Worm (Caenorhabditis elegans) whole organism, young adult: ENCODE data around the gene srpa-72.

ENCODE experiments used
- cebp-1 ChIP-seq, 2 experiments: fragments of 200-800 bp in 1 of 2; sonication (Bioruptor generic) in 1 of 2; sonication (generic microtip) in 1 of 2; IDR thresholded peaks in 1 of 2; optimal IDR thresholded peaks in 1 of 2; 2 replicates each; pipeline versions ENCODE4 v1.3.6 to Lab custom; 2017 to 2022; ENCODE audit warnings: missing compliant biosample characterization in 2 of 2, missing genetic modification characterization in 2 of 2, mild to moderate bottlenecking in 1 of 2, missing genetic modification reagents in 1 of 2, moderate library complexity in 1 of 2
- snpc-4 ChIP-seq, 5 experiments: fragments of 150-350 bp in 1 of 5; sonication (generic microtip) in 4 of 5; optimal IDR thresholded peaks; 2 replicates each; lab custom pipeline; 2014 to 2018; ENCODE audit warnings: missing genetic modification characterization in 5 of 5, missing biosample characterization in 3 of 5, antibody characterized with exemption in 2 of 5, mild to moderate bottlenecking in 2 of 5, missing compliant biosample characterization in 2 of 5, missing genotype in 2 of 5, moderate library complexity in 2 of 5, missing genetic modification reagents in 1 of 5
- unc-62 ChIP-seq: fragments of 150-350 bp; optimal IDR thresholded peaks from 2 replicates; lab custom pipeline; 2014; ENCODE audit warnings: missing biosample characterization, missing genetic modification reagents, missing genetic modification characterization

DNA sequence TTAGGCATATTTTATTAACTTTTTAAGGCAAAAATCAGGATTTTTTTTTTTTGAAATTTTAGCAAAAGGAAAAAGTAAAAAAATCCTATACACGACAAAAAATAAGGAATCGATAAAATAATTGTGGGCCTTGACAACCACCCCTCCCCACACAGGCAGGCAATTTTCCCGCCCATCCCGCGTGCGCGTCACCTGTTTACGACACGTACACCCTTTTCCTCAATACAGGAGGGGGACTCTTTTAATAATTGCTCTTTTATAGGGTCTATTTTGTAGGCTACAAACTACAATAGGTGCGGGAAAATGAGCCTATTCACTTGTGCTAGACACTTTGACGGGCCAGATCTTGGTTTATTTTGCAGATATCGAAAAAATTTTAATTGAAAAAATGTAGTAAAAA lies 45.3 kb downstream of the srpa-72 start:
- no peak for TF ChIP-seq snpc-4 (GFP tag; optimal IDR thresholded peaks at IDR 0.05; lab: Kevin White, UChicago)
- no peak for TF ChIP-seq snpc-4 (tag; optimal IDR thresholded peaks at IDR 0.05; lab: Kevin White, UChicago)
- no peak for TF ChIP-seq unc-62
- TF ChIP-seq cebp-1 (GFP tag; IDR thresholded peaks at IDR 0.05; lab: Robert Waterston, UW), result no peak
- no peak for TF ChIP-seq cebp-1 (tag; optimal IDR thresholded peaks at IDR 0.05; lab: Kevin White, UChicago)
